Worm (Caenorhabditis elegans) whole organism, L4 larva: ENCODE data around the gene pde-2.

Source experiments
- F37D6.2 ChIP-seq: sonication (generic microtip); optimal IDR thresholded peaks from 2 replicates; lab custom pipeline; 2016; ENCODE audit warnings: mild to moderate bottlenecking, missing genetic modification characterization, missing compliant biosample characterization
- F44E2.7 ChIP-seq: fragments of 200-800 bp; sonication (Bioruptor generic); IDR thresholded peaks from 2 replicates; pipeline ENCODE4 v2.1.2; 2022; ENCODE audit warnings: missing genetic modification characterization, missing compliant biosample characterization
- Y48G9A.11 ChIP-seq: fragments of 200-800 bp; sonication (Bioruptor generic); IDR thresholded peaks from 2 replicates; pipeline ENCODE4 v1.3.6; 2022; ENCODE audit warnings: missing genetic modification reagents, missing genetic modification characterization, missing compliant biosample characterization
- Y75B8A.6 ChIP-seq: fragments of 200-800 bp; sonication (Bioruptor generic); IDR thresholded peaks from 2 replicates; pipeline ENCODE4 v1.3.6; 2022; ENCODE audit warnings: missing genetic modification reagents, missing genetic modification characterization, missing compliant biosample characterization
- ZK546.5 ChIP-seq, 2 experiments: sonication (generic microtip); optimal IDR thresholded peaks; 2 replicates each; lab custom pipeline; 2017; ENCODE audit warnings: missing biosample characterization in 2 of 2, missing genetic modification characterization in 2 of 2
- aha-1 ChIP-seq: fragments of 150-350 bp; peaks from one replicate; lab custom pipeline; 2014; ENCODE audit warnings: missing biosample characterization, missing genetic modification characterization
- ama-1 ChIP-seq: fragments of 150-350 bp; optimal IDR thresholded peaks from 2 replicates; lab custom pipeline; 2014; ENCODE audit warnings: inconsistent platforms, mixed read lengths
- ceh-28 ChIP-seq: fragments of 150-350 bp; optimal IDR thresholded peaks from 2 replicates; lab custom pipeline; 2014; ENCODE audit warnings: missing biosample characterization, missing genetic modification reagents, missing genetic modification characterization
- ceh-62 ChIP-seq: sonication (generic microtip); optimal IDR thresholded peaks from 2 replicates; lab custom pipeline; 2017; ENCODE audit warnings: missing biosample characterization, missing genetic modification characterization
- cey-2 ChIP-seq: sonication (generic microtip); optimal IDR thresholded peaks from 3 replicates; lab custom pipeline; 2017; ENCODE audit warnings: missing genetic modification characterization, mild to moderate bottlenecking, missing compliant biosample characterization, antibody characterized with exemption, borderline replicate concordance; ENCODE audit not compliant: insufficient read depth
- daf-12 ChIP-seq: fragments of 150-350 bp; optimal IDR thresholded peaks from 2 replicates; lab custom pipeline; 2014; ENCODE audit warnings: missing biosample characterization, missing genetic modification reagents, missing genetic modification characterization
- daf-16 ChIP-seq, 3 experiments: sonication (generic microtip); optimal IDR thresholded peaks; 2 replicates each; lab custom pipeline; 2016 to 2017; ENCODE audit warnings: missing genetic modification characterization in 3 of 3, missing genetic modification reagents in 3 of 3, mild to moderate bottlenecking in 2 of 3, missing compliant biosample characterization in 2 of 3, missing biosample characterization in 1 of 3, moderate library complexity in 1 of 3
- dmd-8 ChIP-seq: fragments of 200-800 bp; sonication (Bioruptor generic); IDR thresholded peaks from 2 replicates; pipeline ENCODE4 v1.3.6; 2022; ENCODE audit warnings: missing genetic modification characterization, missing compliant biosample characterization
- dve-1 ChIP-seq: sonication (generic microtip); optimal IDR thresholded peaks from 2 replicates; lab custom pipeline; 2017; ENCODE audit warnings: antibody characterized with exemption, mild to moderate bottlenecking, missing genetic modification characterization, missing compliant biosample characterization; ENCODE audit not compliant: insufficient read depth
- fos-1 ChIP-seq: fragments of 150-350 bp; optimal IDR thresholded peaks from 2 replicates; lab custom pipeline; 2014; ENCODE audit warnings: missing biosample characterization, missing genetic modification characterization
- hif-1 ChIP-seq, 2 experiments: sonication (generic microtip); optimal IDR thresholded peaks; 2 replicates each; lab custom pipeline; 2016 to 2017; ENCODE audit warnings: missing compliant biosample characterization in 2 of 2, missing genetic modification characterization in 2 of 2, missing genetic modification reagents in 2 of 2, missing genotype in 2 of 2, mild to moderate bottlenecking in 1 of 2
- hlh-11 ChIP-seq: fragments of 200-800 bp; sonication (Bioruptor generic); optimal IDR thresholded peaks from 2 replicates; lab custom pipeline; 2018; ENCODE audit warnings: mild to moderate bottlenecking, missing genetic modification characterization, missing compliant biosample characterization
- hlh-30 ChIP-seq: sonication (generic microtip); optimal IDR thresholded peaks from 2 replicates; lab custom pipeline; 2017; ENCODE audit warnings: antibody characterized with exemption, mild to moderate bottlenecking, missing genetic modification characterization, missing compliant biosample characterization; ENCODE audit not compliant: insufficient read depth
- hmg-1.1 ChIP-seq: fragments of 200-800 bp; sonication (Bioruptor generic); IDR thresholded peaks from 2 replicates; pipeline ENCODE4 v1.3.6; 2022; ENCODE audit warnings: missing genetic modification reagents, missing genetic modification characterization, missing compliant biosample characterization
- lim-7 ChIP-seq: fragments of 200-800 bp; sonication (Bioruptor generic); IDR thresholded peaks from 2 replicates; pipeline ENCODE4 v1.3.6; 2022; ENCODE audit warnings: missing genetic modification characterization, missing compliant biosample characterization
- lin-13 ChIP-seq: fragments of 150-350 bp; optimal IDR thresholded peaks from 2 replicates; lab custom pipeline; 2014; ENCODE audit warnings: missing biosample characterization, missing genetic modification reagents, missing genetic modification characterization
- lin-38 ChIP-seq: fragments of 200-800 bp; sonication (Bioruptor generic); IDR thresholded peaks from 2 replicates; pipeline ENCODE4 v1.3.6; 2022; ENCODE audit warnings: missing genetic modification reagents, missing genetic modification characterization, missing compliant biosample characterization
- lsy-2 ChIP-seq, 2 experiments: fragments of 150-350 bp in 1 of 2; sonication (generic microtip) in 1 of 2; optimal IDR thresholded peaks; 2 replicates each; lab custom pipeline; 2014 to 2017; ENCODE audit warnings: missing biosample characterization in 2 of 2, missing genetic modification characterization in 2 of 2
- madf-9 ChIP-seq: fragments of 200-800 bp; sonication (Bioruptor generic); conservative IDR thresholded peaks from 2 replicates; pipeline ENCODE4 v1.3.6; 2022; ENCODE audit warnings: missing genetic modification reagents, missing genetic modification characterization, missing compliant biosample characterization
- mdl-1 ChIP-seq, 2 experiments: fragments of 150-350 bp in 1 of 2; sonication (generic microtip) in 1 of 2; optimal IDR thresholded peaks; 2 replicates each; lab custom pipeline; 2014 to 2017; ENCODE audit warnings: missing biosample characterization in 2 of 2, missing genetic modification characterization in 2 of 2
- mep-1 ChIP-seq: fragments of 150-350 bp; sonication (generic microtip); optimal IDR thresholded peaks from 3 replicates; lab custom pipeline; 2014; ENCODE audit warnings: missing biosample characterization, missing genetic modification characterization
- mxl-3 ChIP-seq: fragments of 200-800 bp; sonication (Bioruptor generic); optimal IDR thresholded peaks from 2 replicates; lab custom pipeline; 2018; ENCODE audit warnings: mild to moderate bottlenecking, missing genetic modification characterization, missing compliant biosample characterization
- nhr-102 ChIP-seq: sonication (generic microtip); optimal IDR thresholded peaks from 2 replicates; lab custom pipeline; 2016; ENCODE audit warnings: mild to moderate bottlenecking, missing genetic modification characterization, moderate library complexity, missing compliant biosample characterization
- nhr-111 ChIP-seq: fragments of 200-800 bp; sonication (Bioruptor generic); optimal IDR thresholded peaks from 2 replicates; lab custom pipeline; 2018; ENCODE audit warnings: mild to moderate bottlenecking, missing genetic modification characterization, missing compliant biosample characterization
- nhr-28 ChIP-seq: fragments of 150-350 bp; optimal IDR thresholded peaks from 2 replicates; lab custom pipeline; 2014; ENCODE audit warnings: missing biosample characterization, missing genetic modification characterization
- nhr-41 ChIP-seq: fragments of 200-800 bp; sonication (Bioruptor generic); IDR thresholded peaks from 2 replicates; pipeline ENCODE4 v1.3.6; 2022; ENCODE audit warnings: missing genetic modification reagents, missing genetic modification characterization, missing compliant biosample characterization
- nhr-48 ChIP-seq: sonication (generic microtip); optimal IDR thresholded peaks from 2 replicates; lab custom pipeline; 2016; ENCODE audit warnings: mild to moderate bottlenecking, missing genetic modification characterization, missing compliant biosample characterization
- nhr-77 ChIP-seq: fragments of 150-350 bp; optimal IDR thresholded peaks from 2 replicates; lab custom pipeline; 2014; ENCODE audit warnings: missing biosample characterization, missing genetic modification characterization
- pha-4 ChIP-seq, 2 experiments: fragments of 150-350 bp in 1 of 2; fragments of 200-800 bp in 1 of 2; sonication (Bioruptor generic) in 1 of 2; IDR thresholded peaks in 1 of 2; optimal IDR thresholded peaks in 1 of 2; 2 replicates each; pipeline versions ENCODE4 v1.3.6 to Lab custom; 2014 to 2022; ENCODE audit warnings: missing genetic modification characterization in 2 of 2, missing genetic modification reagents in 2 of 2, missing biosample characterization in 1 of 2, missing compliant biosample characterization in 1 of 2
- pqm-1 ChIP-seq: sonication (generic microtip); optimal IDR thresholded peaks from 2 replicates; lab custom pipeline; 2017; ENCODE audit warnings: missing biosample characterization, missing genetic modification characterization
- rbr-2 ChIP-seq: sonication (generic microtip); optimal IDR thresholded peaks from 2 replicates; lab custom pipeline; 2016; ENCODE audit warnings: missing genotype, missing genetic modification characterization, missing compliant biosample characterization
- spr-1 ChIP-seq: sonication (generic microtip); optimal IDR thresholded peaks from 2 replicates; lab custom pipeline; 2016; ENCODE audit warnings: mild to moderate bottlenecking, missing genetic modification characterization, missing compliant biosample characterization
- spr-3 ChIP-seq: fragments of 200-800 bp; sonication (Bioruptor generic); optimal IDR thresholded peaks from 2 replicates; lab custom pipeline; 2018; ENCODE audit warnings: mild to moderate bottlenecking, missing genetic modification characterization, missing compliant biosample characterization
- unc-130 ChIP-seq: sonication (generic microtip); optimal IDR thresholded peaks from 2 replicates; lab custom pipeline; 2016; ENCODE audit warnings: missing genetic modification reagents, missing genetic modification characterization, missing compliant biosample characterization
- unc-62 ChIP-seq, 3 experiments: fragments of 150-350 bp in 1 of 3; sonication (generic microtip); optimal IDR thresholded peaks in 2 of 3; peaks in 1 of 3; 1 replicate in 1 of 3; 2 replicates in 2 of 3; lab custom pipeline; 2014 to 2017; ENCODE audit warnings: missing biosample characterization in 3 of 3, missing genetic modification characterization in 3 of 3, missing genetic modification reagents in 3 of 3, missing genotype in 1 of 3
- zfp-2 ChIP-seq: sonication (generic microtip); optimal IDR thresholded peaks from 2 replicates; lab custom pipeline; 2016; ENCODE audit warnings: mild to moderate bottlenecking, missing genetic modification characterization, missing compliant biosample characterization
- ztf-11 ChIP-seq: fragments of 150-350 bp; optimal IDR thresholded peaks from 2 replicates; lab custom pipeline; 2014; ENCODE audit warnings: missing biosample characterization, missing genetic modification characterization

The pde-2 gene

DNA sequence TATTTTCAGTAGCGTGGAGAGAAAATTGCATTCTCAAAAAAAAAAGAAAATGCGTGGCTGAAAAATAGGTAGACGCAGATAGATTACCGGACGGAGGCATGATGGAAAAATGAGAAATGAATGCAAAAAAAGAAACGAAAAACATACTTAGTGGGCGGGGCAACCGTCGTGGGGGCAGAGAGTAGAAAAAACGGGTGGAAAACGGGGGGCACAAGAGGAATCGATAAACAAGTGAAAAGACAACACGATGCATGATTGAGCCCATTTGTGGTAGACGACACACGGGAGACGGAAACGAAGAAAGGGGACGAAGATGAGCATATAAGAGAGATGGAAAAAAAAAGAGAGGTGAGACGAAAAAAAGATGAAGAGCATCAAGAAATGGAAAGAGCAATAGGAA lies 6.8 kb upstream of the pde-2 start (continued):
- TF ChIP-seq ama-1 (lab: Kevin White, UChicago) (no peak), Y75B8A.6 (no peak), nhr-77 (no peak), aha-1 (tag; lab: Kevin White, UChicago) (peak; percentile 94), spr-1 (tag; lab: Kevin White, UChicago) (no peak), nhr-41 (GFP tag; lab: Robert Waterston, UW) (no peak), rbr-2 (tag; lab: Kevin White, UChicago) (peak; percentile 38), unc-130 (no peak), hlh-30 (peak; percentile 18), lin-13 (GFP tag; lab: Kevin White, UChicago) (no peak), daf-16 (GFP tag; optimal IDR thresholded peaks at IDR 0.05; lab: Kevin White, UChicago) (no peak), daf-16 (tag; optimal IDR thresholded peaks at IDR 0.05; lab: Kevin White, UChicago) (peak; percentile 10), fos-1 (tag; lab: Kevin White, UChicago) (no peak), dve-1 (peak; percentile 2), dmd-8 (GFP tag; lab: Robert Waterston, UW) (no peak), daf-12 (tag; lab: Kevin White, UChicago) (no peak), F37D6.2 (tag; lab: Kevin White, UChicago) (no peak)

DNA sequence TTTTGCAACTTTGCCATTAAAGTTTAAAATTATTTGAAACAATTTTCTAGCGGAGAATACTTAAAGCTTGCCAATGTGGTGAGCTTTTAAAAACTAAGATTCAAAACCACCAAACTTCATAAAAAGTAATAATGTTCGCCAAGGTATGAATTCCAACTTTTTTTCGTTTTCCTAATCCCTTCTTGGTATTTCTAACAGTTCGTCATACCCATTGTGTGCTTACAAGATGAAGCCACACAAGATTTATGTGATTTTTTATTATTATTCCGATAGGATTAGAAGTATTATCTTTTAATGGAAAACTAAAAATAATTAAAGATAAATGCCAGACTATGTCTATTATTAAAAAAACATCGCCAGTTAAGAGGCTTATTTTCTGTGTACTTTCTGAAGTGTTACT lies 6.4 kb upstream of the pde-2 start:
- TF ChIP-seq lsy-2 (tag; optimal IDR thresholded peaks at IDR 0.05; lab: Kevin White, UChicago): no peak
- no peak for TF ChIP-seq madf-9 (GFP tag; lab: Robert Waterston, UW)
- TF ChIP-seq hlh-11 (tag; lab: Kevin White, UChicago): no peak
- no peak for TF ChIP-seq hmg-1.1 (GFP tag; lab: Robert Waterston, UW)
- TF ChIP-seq ceh-28 (tag; lab: Kevin White, UChicago): no peak
- TF ChIP-seq nhr-102 (tag; lab: Kevin White, UChicago): no peak

DNA sequence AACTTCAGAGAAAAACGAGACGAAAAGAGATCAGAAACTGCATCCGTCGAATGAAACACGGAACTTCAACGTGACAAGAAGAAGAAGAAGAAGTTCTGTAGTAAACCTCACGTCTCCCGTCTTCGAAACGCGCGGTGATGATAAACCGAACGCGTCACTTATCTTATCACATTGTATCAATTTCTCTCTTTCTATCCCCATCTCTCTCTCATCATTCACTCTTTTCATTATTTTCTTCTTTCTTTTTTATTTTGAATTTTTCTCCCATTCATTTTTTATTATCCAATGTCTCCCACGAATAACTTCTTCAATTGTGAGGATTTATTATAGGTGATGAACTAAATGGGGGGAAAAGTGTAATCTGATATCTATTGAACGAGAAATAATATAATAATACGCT lies 5.2 kb upstream of the pde-2 start:
- TF ChIP-seq lsy-2 (tag; optimal IDR thresholded peaks at IDR 0.05; lab: Kevin White, UChicago) (peak; percentile 14 to 54), hlh-11 (tag; lab: Kevin White, UChicago) (peak; percentile 76), mdl-1 (tag; optimal IDR thresholded peaks at IDR 0.05; lab: Kevin White, UChicago) (peak; percentile 42 to 75), mep-1 (tag; lab: Kevin White, UChicago) (peak; percentile 21), nhr-48 (tag; lab: Kevin White, UChicago) (peak; percentile 63), unc-62 (GFP tag; optimal IDR thresholded peaks at IDR 0.05 in 1 of 2; lab: Kevin White, UChicago) (peak in 1 of 2 experiments; percentile 8), unc-62 (tag; optimal IDR thresholded peaks at IDR 0.05; lab: Kevin White, UChicago) (no peak), mxl-3 (GFP tag; lab: Kevin White, UChicago) (peak; percentile 78), nhr-28 (tag; lab: Kevin White, UChicago) (peak; percentile 49), hif-1 (tag; optimal IDR thresholded peaks at IDR 0.05; lab: Kevin White, UChicago) (no peak), cey-2 (tag; lab: Kevin White, UChicago) (peak; percentile 70), spr-1 (tag; lab: Kevin White, UChicago) (no peak), zfp-2 (tag; lab: Kevin White, UChicago) (no peak), rbr-2 (tag; lab: Kevin White, UChicago) (no peak), hlh-30 (peak; percentile 70), pha-4 (GFP tag; IDR thresholded peaks at IDR 0.05; lab: Robert Waterston, UW) (no peak), pha-4 (tag; optimal IDR thresholded peaks at IDR 0.05; lab: Kevin White, UChicago) (no peak), dve-1 (peak; percentile 69), dmd-8 (GFP tag; lab: Robert Waterston, UW) (no peak)

DNA sequence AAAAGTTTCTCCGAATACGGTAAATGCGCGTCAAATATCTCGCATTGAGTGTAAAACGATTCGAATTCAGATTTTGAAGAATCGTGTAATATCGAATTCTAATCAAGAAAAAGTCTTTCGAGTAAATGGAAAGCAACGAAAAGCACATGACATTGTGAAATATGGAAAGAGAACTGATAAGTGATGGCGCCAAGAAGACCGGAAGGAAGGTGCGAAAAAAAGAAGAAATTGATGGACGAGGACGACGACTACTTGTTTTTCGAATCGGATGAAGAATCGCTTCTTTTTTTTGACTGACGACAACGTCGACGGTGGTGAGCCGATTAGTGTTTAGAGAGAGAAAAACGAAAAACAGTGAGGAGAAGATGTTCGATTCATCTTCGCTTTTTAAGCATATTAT lies 4.3 kb upstream of the pde-2 start:
- peak; percentile 39 for TF ChIP-seq dve-1
- no peak for TF ChIP-seq ZK546.5 (tag; optimal IDR thresholded peaks at IDR 0.05; lab: Kevin White, UChicago)
- peak; percentile 76 for TF ChIP-seq hlh-30
- TF ChIP-seq lim-7 (GFP tag; lab: Robert Waterston, UW): no peak
- peak in 1 of 2 experiments; percentile 86 for TF ChIP-seq unc-62 (GFP tag; optimal IDR thresholded peaks at IDR 0.05 in 1 of 2; lab: Kevin White, UChicago)
- TF ChIP-seq unc-62 (tag; optimal IDR thresholded peaks at IDR 0.05; lab: Kevin White, UChicago): no peak
- peak; percentile 69 for TF ChIP-seq nhr-28 (tag; lab: Kevin White, UChicago)
- no peak for TF ChIP-seq fos-1 (tag; lab: Kevin White, UChicago)
- TF ChIP-seq Y48G9A.11 (GFP tag; lab: Robert Waterston, UW): no peak
- TF ChIP-seq spr-1 (tag; lab: Kevin White, UChicago): no peak
- no peak for TF ChIP-seq lin-38
- peak; percentile 75 for TF ChIP-seq hlh-11 (tag; lab: Kevin White, UChicago)
- TF ChIP-seq nhr-48 (tag; lab: Kevin White, UChicago): peak; percentile 22
- no peak for TF ChIP-seq F44E2.7 (GFP tag; lab: Robert Waterston, UW)
- TF ChIP-seq ztf-11 (tag; lab: Kevin White, UChicago): no peak
- no peak for TF ChIP-seq ceh-62 (tag; lab: Kevin White, UChicago)
- TF ChIP-seq hmg-1.1 (GFP tag; lab: Robert Waterston, UW): no peak
- no peak for TF ChIP-seq unc-130
- TF ChIP-seq nhr-111 (GFP tag; lab: Kevin White, UChicago): no peak
- no peak for TF ChIP-seq aha-1 (tag; lab: Kevin White, UChicago)
- peak; percentile 50 for TF ChIP-seq pqm-1 (tag; lab: Kevin White, UChicago)
- no peak for TF ChIP-seq spr-3 (GFP tag; lab: Kevin White, UChicago)
